Fruit fly (Drosophila melanogaster) S2 (cell line): ENCODE data around the gene CG31693.

ENCODE experiments used
- CG8478 ChIP-seq: fragments of >200 bp; optimal IDR thresholded peaks from 2 replicates; lab custom pipeline; 2018
- CTCF ChIP-seq, 2 experiments: fragments of >200 bp; optimal IDR thresholded peaks; 2 replicates each; lab custom pipeline; 2018

CG31693 gene

DNA sequence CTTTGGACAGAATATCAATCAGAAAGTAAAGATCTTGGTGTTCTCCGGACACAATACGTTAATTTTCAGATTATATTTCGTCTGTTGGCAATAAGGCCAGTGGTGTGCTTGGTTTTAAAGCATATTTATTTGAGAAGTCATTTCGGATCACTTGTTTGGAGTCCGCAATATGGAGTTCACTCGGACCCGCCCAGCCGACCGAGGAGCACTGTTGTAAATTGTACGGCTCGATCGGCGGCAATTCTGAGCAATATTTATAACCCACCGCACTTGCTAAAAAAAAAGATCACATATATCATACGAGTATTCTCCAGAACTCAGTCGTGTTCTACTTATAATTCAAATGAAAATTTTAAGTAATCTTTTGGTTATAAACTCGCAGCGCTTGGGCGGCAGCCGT, at the start of gene CG31693:
CG31693 (plus strand) TSS at position 301 of the 400 bp plus-strand sequence.
- TF ChIP-seq CG8478 (lab: Kevin White, UChicago) (no peak), CTCF (optimal IDR thresholded peaks at IDR 0.05; lab: Kevin White, UChicago) (no peak)

DNA sequence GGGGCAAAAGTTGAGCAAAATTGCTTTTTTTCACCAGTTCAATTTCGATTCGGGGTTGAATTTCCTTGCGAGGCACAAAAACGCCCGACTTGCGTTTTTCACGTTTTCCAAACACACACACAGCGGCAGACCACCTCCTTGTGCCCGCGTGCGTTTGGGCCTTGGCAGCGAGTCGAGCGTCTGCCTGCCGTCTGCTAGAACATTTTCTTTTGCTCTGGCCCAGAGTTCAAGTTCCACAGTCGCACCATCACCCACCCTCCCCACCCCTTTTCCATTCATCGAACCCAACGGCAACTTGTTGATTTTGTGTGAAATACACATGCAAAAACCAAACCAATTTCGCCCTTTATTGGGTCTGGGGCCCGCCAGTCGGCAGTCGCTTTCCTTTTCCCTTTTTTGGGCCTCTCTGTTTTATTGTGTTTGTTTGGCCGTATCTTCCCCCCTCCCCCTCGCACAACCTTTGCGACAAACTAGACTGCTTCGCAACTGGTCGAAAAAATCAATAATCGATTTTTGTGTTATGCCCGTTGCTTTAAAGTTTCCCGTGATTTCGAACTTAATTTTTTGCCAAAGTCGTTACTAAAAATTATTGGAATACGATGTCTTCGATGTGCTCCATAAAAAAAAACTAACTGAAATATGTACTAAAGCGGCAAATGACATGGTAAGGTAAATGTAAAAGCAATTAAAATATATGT, 44.1 kb upstream of the CG31693 start:
- TF ChIP-seq CTCF (optimal IDR thresholded peaks at IDR 0.05; lab: Kevin White, UChicago) (no peak), CG8478 (lab: Kevin White, UChicago) (no peak)

- no peak for TF ChIP-seq CTCF (optimal IDR thresholded peaks at IDR 0.05; lab: Kevin White, UChicago)
- no peak for TF ChIP-seq CG8478 (lab: Kevin White, UChicago)
Measured at dm6 chr2L:21974895-21975294, 40.1 kb upstream of the CG31693 start.

DNA sequence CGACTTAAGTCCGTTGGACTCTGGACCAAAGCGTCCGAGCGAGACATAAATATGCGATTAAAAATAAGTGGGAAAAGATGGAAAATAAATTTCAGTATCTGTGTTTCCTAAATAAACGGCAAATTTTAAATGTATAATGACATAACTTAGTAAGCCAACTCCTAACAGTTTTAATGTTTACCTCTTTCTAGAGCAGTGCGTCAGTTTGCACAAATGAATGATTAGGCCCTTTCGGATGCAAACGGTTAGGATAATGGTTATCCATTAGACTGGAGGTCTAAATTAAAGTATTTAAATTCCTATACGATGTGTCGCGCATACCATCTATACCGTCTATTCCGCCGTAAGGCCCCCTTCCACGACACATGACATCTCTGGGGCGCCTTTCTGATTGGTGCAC, 22.2 kb upstream of the CG31693 start, which contains the start of gene CG2528:
CG2528 (minus strand) TSS at position 101 of the 400 bp plus-strand sequence.
- no peak for TF ChIP-seq CTCF (optimal IDR thresholded peaks at IDR 0.05; lab: Kevin White, UChicago)
- TF ChIP-seq CG8478 (lab: Kevin White, UChicago) = no peak

dm6 chr2L:21993377-21993776, 21.6 kb upstream of the CG31693 start:
- TF ChIP-seq CG8478 (lab: Kevin White, UChicago) = no peak
- TF ChIP-seq CTCF (optimal IDR thresholded peaks at IDR 0.05; lab: Kevin White, UChicago) = no peak

DNA sequence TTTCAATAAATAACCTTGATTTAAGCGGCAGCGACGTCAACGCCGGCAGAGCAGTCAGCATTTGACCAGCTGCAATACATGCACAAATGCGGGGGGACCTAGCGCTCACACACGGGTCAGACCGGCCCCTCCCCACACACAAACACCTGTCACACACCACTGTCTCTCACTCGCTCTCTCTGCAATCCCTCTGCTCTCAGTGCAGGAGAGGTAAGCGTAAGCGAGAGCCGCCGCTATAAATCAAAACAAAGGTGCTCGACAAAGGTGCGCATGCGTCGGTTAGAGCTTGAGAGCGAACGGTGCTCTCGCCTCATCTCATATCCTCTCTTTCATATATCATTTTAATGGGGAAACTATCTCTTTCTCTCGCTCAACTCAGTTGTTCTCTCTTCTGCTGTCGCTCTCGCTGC, 3.9 kb downstream of the CG31693 start, which contains the start of gene tio:
tio (plus strand) TSS at position 348 of the 410 bp plus-strand sequence.
- no peak for TF ChIP-seq CG8478 (lab: Kevin White, UChicago)
- no peak for TF ChIP-seq CTCF (optimal IDR thresholded peaks at IDR 0.05; lab: Kevin White, UChicago)

DNA sequence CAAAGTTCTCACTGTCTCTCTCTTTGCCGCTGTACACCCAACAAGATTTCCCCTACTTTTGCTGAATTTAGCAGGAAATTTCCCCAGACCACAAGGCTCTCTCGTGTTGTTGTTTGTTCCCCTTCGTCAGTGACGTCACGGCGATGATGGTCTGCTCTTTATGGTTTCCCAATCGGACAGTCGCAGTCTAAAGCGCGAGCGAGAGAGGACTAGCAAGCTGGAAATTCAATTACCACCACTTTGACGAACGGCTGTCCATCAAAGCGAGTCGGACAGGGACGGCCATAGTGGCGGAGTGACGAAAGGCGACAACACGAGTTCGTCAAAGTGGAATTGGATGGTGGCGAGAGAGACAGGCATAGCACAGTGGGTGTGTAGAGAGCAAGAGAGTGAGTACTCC, 9.4 kb downstream of the CG31693 start:
- TF ChIP-seq CG8478 (lab: Kevin White, UChicago) (no peak), CTCF (optimal IDR thresholded peaks at IDR 0.05; lab: Kevin White, UChicago) (peak; percentile 56 to 75)

- TF ChIP-seq CTCF (optimal IDR thresholded peaks at IDR 0.05; lab: Kevin White, UChicago) = no peak
- no peak for TF ChIP-seq CG8478 (lab: Kevin White, UChicago)
Measured at dm6 chr2L:22036877-22037276, 21.9 kb downstream of the CG31693 start.

dm6 chr2L:22037560-22037959, 22.6 kb downstream of the CG31693 start, which contains the start of gene Grl40a:
TSS of gene Grl40a (plus strand) at chr2L:22037860.
- TF ChIP-seq CG8478 (lab: Kevin White, UChicago) = no peak
- TF ChIP-seq CTCF (optimal IDR thresholded peaks at IDR 0.05; lab: Kevin White, UChicago) = no peak

DNA sequence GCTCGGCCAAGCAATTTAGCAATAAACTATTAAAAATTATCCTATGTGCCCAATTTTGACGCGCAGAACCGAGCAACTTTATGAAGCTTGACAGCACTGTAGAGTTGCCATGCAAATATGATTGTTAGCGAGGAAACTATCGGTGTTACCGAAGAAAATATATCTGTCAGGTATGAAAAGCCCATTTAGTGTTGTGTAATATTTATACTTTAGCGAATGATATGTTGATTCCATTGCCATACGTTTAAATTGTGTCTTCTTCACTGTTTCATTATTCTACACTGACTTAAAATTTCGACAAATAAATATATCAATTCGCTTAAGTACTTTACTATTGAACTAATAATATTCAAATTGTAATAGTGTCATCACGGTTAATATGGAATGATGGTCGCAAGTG, 28.8 kb downstream of the CG31693 start, which contains the start of gene CG31601:
CG31601 (minus strand) TSS at position 101 of the 400 bp plus-strand sequence.
- TF ChIP-seq CTCF (optimal IDR thresholded peaks at IDR 0.05; lab: Kevin White, UChicago) = no peak
- TF ChIP-seq CG8478 (lab: Kevin White, UChicago) = no peak

DNA sequence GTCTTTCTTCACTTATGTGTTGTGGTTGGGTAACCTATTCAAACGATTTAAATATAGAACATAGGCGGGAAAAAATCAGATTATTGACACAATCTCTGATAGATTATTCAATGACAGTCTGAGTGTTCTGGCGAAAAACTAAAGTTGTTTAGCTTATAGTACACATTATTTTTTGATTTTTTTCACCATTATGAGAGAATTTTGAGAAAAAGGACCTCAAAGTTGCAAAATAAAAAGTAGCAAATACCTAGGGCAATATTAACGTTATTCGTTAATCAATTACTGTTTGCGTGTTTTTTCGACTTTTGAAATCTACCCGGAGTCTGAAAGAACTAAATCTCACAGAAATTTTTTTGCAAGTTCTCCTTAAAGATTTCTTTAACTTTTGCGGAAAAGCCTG, 39.2 kb downstream of the CG31693 start, which contains the start of gene CG34173:
CG34173 (minus strand) TSS at position 101 of the 400 bp plus-strand sequence.
- TF ChIP-seq CTCF (optimal IDR thresholded peaks at IDR 0.05; lab: Kevin White, UChicago) (no peak), CG8478 (lab: Kevin White, UChicago) (no peak)

DNA sequence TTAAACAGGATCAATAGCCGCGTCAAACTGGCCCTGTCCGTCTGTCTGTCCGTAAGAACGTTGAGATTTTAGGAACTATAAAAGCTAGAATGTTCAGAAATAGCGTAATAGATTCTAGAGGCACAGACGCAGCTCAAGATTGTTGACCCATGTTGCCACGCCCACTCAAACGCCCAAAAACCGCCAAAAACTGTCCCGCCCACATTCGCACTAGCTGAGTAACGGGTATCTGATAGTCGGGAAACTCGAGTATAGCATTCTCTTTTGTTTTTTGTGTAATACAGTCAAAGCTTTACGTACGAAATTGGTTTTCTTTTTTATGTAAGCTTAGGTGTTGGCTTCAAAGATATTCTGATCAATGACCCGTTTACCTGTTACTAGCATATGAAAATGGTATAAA, 44.9 kb downstream of the CG31693 start:
- TF ChIP-seq CG8478 (lab: Kevin White, UChicago) = no peak
- no peak for TF ChIP-seq CTCF (optimal IDR thresholded peaks at IDR 0.05; lab: Kevin White, UChicago)

DNA sequence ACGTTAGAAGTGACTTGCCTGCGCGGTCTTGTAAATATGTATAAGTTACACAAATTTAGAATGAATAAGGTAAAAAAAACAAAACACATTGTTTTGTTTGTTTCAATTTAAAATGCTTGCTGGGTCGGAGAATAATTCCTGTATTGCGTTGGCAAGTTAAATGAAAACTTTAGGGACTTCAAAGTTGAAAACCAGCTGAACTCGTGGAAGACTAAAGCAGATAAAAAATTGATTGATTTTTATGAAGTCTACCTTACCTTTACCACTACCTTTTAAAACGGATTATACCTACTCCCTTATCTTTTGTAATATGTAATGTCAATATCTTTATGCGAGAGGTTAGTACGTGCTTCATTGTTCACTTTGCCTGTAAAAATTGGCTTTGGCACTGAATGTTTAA, 50.3 kb downstream of the CG31693 start, which contains the start of gene CG42597:
CG42597 (minus strand) TSS at position 101 of the 400 bp plus-strand sequence.
- TF ChIP-seq CTCF (optimal IDR thresholded peaks at IDR 0.05; lab: Kevin White, UChicago) (no peak), CG8478 (lab: Kevin White, UChicago) (no peak)
